Worm (Caenorhabditis elegans) whole organism, early embryonic: ENCODE results near the gene T04A6.1.
A peak's percentile ranks its signal among the peaks of the same experiment; 100 is the strongest.

Source experiments
- B0310.2 ChIP-seq: sonication (generic microtip); optimal IDR thresholded peaks from 2 replicates; lab custom pipeline; 2016; ENCODE audit warnings: mild to moderate bottlenecking, missing genetic modification characterization, missing compliant biosample characterization
- F13C5.2 ChIP-seq: sonication (generic microtip); optimal IDR thresholded peaks from 2 replicates; lab custom pipeline; 2017; ENCODE audit warnings: mild to moderate bottlenecking, missing genetic modification characterization, inconsistent platforms, missing compliant biosample characterization
- aly-1 ChIP-seq: sonication (generic microtip); optimal IDR thresholded peaks from 2 replicates; lab custom pipeline; 2016; ENCODE audit warnings: missing genetic modification characterization, missing compliant biosample characterization
- ama-1 ChIP-seq: fragments of 150-350 bp; optimal IDR thresholded peaks from 2 replicates; lab custom pipeline; 2014
- ceh-13 ChIP-seq: fragments of 200-800 bp; sonication (Bioruptor generic); optimal IDR thresholded peaks from 2 replicates; lab custom pipeline; 2018; ENCODE audit warnings: mild to moderate bottlenecking, missing genetic modification characterization, missing compliant biosample characterization
- ceh-36 ChIP-seq: sonication (generic microtip); optimal IDR thresholded peaks from 2 replicates; lab custom pipeline; 2016; ENCODE audit warnings: missing genetic modification characterization, inconsistent platforms, missing compliant biosample characterization
- ets-7 ChIP-seq: sonication (generic microtip); optimal IDR thresholded peaks from 2 replicates; lab custom pipeline; 2016; ENCODE audit warnings: missing genotype, missing genetic modification characterization, missing compliant biosample characterization
- flt-1 ChIP-seq: fragments of 200-800 bp; sonication (Bioruptor generic); IDR thresholded peaks from 2 replicates; pipeline ENCODE4 v1.3.6; 2022; ENCODE audit warnings: missing genetic modification characterization, missing compliant biosample characterization
- hmbx-1 ChIP-seq: sonication (generic microtip); optimal IDR thresholded peaks from 2 replicates; lab custom pipeline; 2016; ENCODE audit warnings: mild to moderate bottlenecking, missing genetic modification characterization, missing compliant biosample characterization
- hmg-4 ChIP-seq: fragments of 200-800 bp; sonication (Bioruptor generic); optimal IDR thresholded peaks from 2 replicates; lab custom pipeline; 2018; ENCODE audit warnings: mild to moderate bottlenecking, missing genetic modification characterization, missing compliant biosample characterization
- hnd-1 ChIP-seq: sonication (generic microtip); optimal IDR thresholded peaks from 2 replicates; lab custom pipeline; 2016; ENCODE audit warnings: missing genetic modification characterization, missing compliant biosample characterization
- pes-1 ChIP-seq: fragments of 200-800 bp; sonication (Bioruptor generic); IDR thresholded peaks from 2 replicates; pipeline ENCODE4 v1.3.6; 2022; ENCODE audit warnings: missing genetic modification reagents, missing genetic modification characterization, missing compliant biosample characterization
- scrt-1 ChIP-seq: fragments of 200-800 bp; sonication (Bioruptor generic); IDR thresholded peaks from 2 replicates; pipeline ENCODE4 v1.3.6; 2022; ENCODE audit warnings: missing genetic modification characterization, missing compliant biosample characterization
- sea-1 ChIP-seq: fragments of 200-800 bp; sonication (Bioruptor generic); conservative IDR thresholded peaks from 2 replicates; pipeline ENCODE4 v1.3.6; 2022; ENCODE audit warnings: missing genetic modification characterization, missing compliant biosample characterization
- tbx-11 ChIP-seq: fragments of 200-800 bp; sonication (Bioruptor generic); IDR thresholded peaks from 2 replicates; pipeline ENCODE4 v1.3.6; 2022; ENCODE audit warnings: missing genetic modification characterization, missing compliant biosample characterization
- tbx-37 ChIP-seq: fragments of 200-800 bp; sonication (Bioruptor generic); conservative IDR thresholded peaks from 2 replicates; pipeline ENCODE4 v1.3.6; 2022; ENCODE audit warnings: missing genetic modification reagents, missing genetic modification characterization, missing compliant biosample characterization
- tra-4 ChIP-seq: sonication (generic microtip); optimal IDR thresholded peaks from 2 replicates; lab custom pipeline; 2017; ENCODE audit warnings: missing genetic modification characterization, missing compliant biosample characterization

The T04A6.1 gene

ce11 chrIII:7643902-7644641 is 27.7 kb downstream of the T04A6.1 start:
- no peak for TF ChIP-seq tra-4 (tag; lab: Kevin White, UChicago)
- no peak for TF ChIP-seq F13C5.2 (tag; lab: Kevin White, UChicago)
- TF ChIP-seq hnd-1 (tag; lab: Kevin White, UChicago): no peak
- no peak for TF ChIP-seq tbx-11 (GFP tag; lab: Robert Waterston, UW)
- TF ChIP-seq hmbx-1 (tag; lab: Kevin White, UChicago): no peak
- TF ChIP-seq ceh-13 (GFP tag; lab: Kevin White, UChicago): no peak
- no peak for TF ChIP-seq ets-7
- no peak for TF ChIP-seq ceh-36 (tag; lab: Kevin White, UChicago)
- no peak for TF ChIP-seq scrt-1 (GFP tag; lab: Robert Waterston, UW)
- TF ChIP-seq flt-1 (GFP tag; lab: Robert Waterston, UW): no peak
- TF ChIP-seq sea-1 (GFP tag; lab: Robert Waterston, UW): no peak
- no peak for TF ChIP-seq ama-1 (lab: Kevin White, UChicago)
- TF ChIP-seq hmg-4: no peak
- no peak for TF ChIP-seq B0310.2
- TF ChIP-seq tbx-37: no peak
- TF ChIP-seq aly-1 (tag; lab: Kevin White, UChicago): no peak
- no peak for TF ChIP-seq pes-1 (GFP tag; lab: Robert Waterston, UW)

DNA sequence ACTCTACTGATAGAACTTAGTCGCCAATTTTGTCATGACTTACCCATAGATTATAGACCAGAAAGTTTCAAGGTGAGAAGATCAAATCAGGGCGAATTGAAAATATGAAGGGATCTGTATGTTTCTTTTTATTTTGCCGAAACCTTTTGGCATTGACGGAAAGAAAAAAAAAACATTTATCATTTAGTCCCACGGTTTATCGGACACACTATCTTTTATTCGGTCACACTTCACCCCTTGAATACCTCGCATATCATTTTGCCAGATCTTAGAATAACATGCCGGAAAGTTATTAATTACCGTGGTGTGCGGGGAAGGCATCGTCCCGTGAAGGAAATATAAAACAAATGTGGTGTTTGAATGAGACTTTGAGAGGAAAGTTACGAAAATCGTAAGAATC is 28.7 kb downstream of the T04A6.1 start:
- TF ChIP-seq flt-1 (GFP tag; lab: Robert Waterston, UW): no peak
- TF ChIP-seq tra-4 (tag; lab: Kevin White, UChicago): no peak
- no peak for TF ChIP-seq B0310.2
- no peak for TF ChIP-seq F13C5.2 (tag; lab: Kevin White, UChicago)
- no peak for TF ChIP-seq tbx-37
- TF ChIP-seq sea-1 (GFP tag; lab: Robert Waterston, UW): no peak
- no peak for TF ChIP-seq ceh-36 (tag; lab: Kevin White, UChicago)
- TF ChIP-seq scrt-1 (GFP tag; lab: Robert Waterston, UW): no peak
- no peak for TF ChIP-seq aly-1 (tag; lab: Kevin White, UChicago)
- TF ChIP-seq ets-7: no peak
- no peak for TF ChIP-seq pes-1 (GFP tag; lab: Robert Waterston, UW)
- TF ChIP-seq hmg-4: no peak

DNA sequence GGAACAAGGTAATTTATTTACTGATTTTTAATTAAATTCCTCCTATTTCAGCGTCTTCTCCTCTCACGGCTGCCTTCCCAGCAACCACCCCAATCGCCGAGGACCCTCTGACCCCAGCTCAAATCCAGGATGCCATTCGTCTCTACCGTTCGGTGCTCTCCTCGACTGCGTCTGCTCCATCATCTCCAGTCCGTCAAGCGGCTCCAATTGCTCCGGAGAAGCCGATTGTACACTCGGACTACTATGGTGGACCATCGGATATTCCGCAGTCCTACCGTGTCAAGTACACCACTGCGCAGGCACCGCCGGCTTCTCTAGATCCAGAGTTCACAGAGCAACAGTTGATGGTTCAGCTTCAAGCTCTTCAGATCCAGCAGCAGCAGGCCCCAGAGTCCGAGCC is 32.5 kb downstream of the T04A6.1 start:
- TF ChIP-seq tbx-37 (no peak), ceh-13 (GFP tag; lab: Kevin White, UChicago) (no peak), ceh-36 (tag; lab: Kevin White, UChicago) (no peak), hmbx-1 (tag; lab: Kevin White, UChicago) (no peak), hmg-4 (no peak), flt-1 (GFP tag; lab: Robert Waterston, UW) (no peak), ama-1 (lab: Kevin White, UChicago) (no peak), ets-7 (no peak), scrt-1 (GFP tag; lab: Robert Waterston, UW) (no peak), aly-1 (tag; lab: Kevin White, UChicago) (no peak), F13C5.2 (tag; lab: Kevin White, UChicago) (no peak), B0310.2 (no peak), tbx-11 (GFP tag; lab: Robert Waterston, UW) (no peak), hnd-1 (tag; lab: Kevin White, UChicago) (no peak), pes-1 (GFP tag; lab: Robert Waterston, UW) (no peak)

- TF ChIP-seq tbx-11 (GFP tag; lab: Robert Waterston, UW) (no peak), flt-1 (GFP tag; lab: Robert Waterston, UW) (no peak), pes-1 (GFP tag; lab: Robert Waterston, UW) (no peak; the same call in 1 of the 2 replicates), hmbx-1 (tag; lab: Kevin White, UChicago) (no peak), ama-1 (lab: Kevin White, UChicago) (no peak), hnd-1 (tag; lab: Kevin White, UChicago) (no peak), aly-1 (tag; lab: Kevin White, UChicago) (no peak), F13C5.2 (tag; lab: Kevin White, UChicago) (no peak), tbx-37 (no peak), tra-4 (tag; lab: Kevin White, UChicago) (no peak), B0310.2 (no peak)
These were observed 39.2 kb downstream of the T04A6.1 start for ce11 chrIII:7655498-7655897.

ce11 chrIII:7655932-7656331 is 39.6 kb downstream of the T04A6.1 start, which contains the start of gene baz-2:
baz-2 (minus strand) TSS chrIII:7656032.
- no peak for TF ChIP-seq F13C5.2 (tag; lab: Kevin White, UChicago)
- no peak for TF ChIP-seq ceh-36 (tag; lab: Kevin White, UChicago)
- TF ChIP-seq ceh-13 (GFP tag; lab: Kevin White, UChicago): no peak
- no peak for TF ChIP-seq B0310.2
- no peak for TF ChIP-seq tbx-11 (GFP tag; lab: Robert Waterston, UW)
- no peak for TF ChIP-seq hnd-1 (tag; lab: Kevin White, UChicago)
- no peak for TF ChIP-seq ama-1 (lab: Kevin White, UChicago)

DNA sequence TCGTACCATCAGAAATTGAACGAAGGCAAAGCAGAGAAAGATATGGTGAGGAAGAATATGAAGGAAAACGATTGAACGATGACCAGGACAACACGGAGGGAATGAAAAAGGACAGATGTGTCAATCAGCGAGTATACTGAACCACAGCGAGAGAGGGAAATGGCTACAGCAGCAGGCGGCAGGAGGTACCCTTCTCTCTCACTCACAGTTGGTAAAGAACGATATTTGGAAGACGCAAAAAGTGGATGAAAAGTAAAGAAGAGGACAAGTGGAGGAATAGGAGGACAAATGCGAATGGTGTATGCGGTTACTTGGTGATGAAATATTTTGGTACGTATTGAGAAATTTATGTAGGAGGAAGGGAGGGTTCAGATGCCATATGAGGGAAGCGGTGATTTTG is 40.1 kb downstream of the T04A6.1 start, which contains the start of gene ZK783.7:
ZK783.7 (plus strand) TSS at position 246 of the 400 bp plus-strand sequence.
- TF ChIP-seq hmg-4 (peak; percentile 60), tbx-11 (GFP tag; lab: Robert Waterston, UW) (no peak)

DNA sequence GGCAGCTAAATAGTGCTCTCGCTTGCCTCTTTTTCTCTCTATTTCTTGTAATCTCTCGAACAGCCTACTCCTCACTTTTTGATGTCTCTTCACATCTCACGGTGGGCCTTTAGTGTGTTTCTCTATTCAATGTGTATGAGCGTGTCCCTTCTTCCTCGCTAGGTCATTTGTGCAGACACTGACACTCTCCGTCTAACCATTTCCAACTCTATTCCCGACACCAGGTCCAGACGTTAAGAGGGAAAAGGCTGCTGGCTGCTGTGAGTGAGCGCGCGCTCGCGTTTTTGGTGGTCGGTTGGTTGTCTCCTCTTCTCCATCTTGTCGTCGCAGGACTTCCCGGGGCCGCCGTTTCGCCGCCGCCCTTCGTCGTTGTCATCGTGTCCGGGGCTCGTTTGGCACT is 43.1 kb downstream of the T04A6.1 start:
- TF ChIP-seq hmbx-1 (tag; lab: Kevin White, UChicago) (no peak), tra-4 (tag; lab: Kevin White, UChicago) (no peak), tbx-37 (no peak), B0310.2 (peak; percentile 58), hnd-1 (tag; lab: Kevin White, UChicago) (no peak), ama-1 (lab: Kevin White, UChicago) (no peak), F13C5.2 (tag; lab: Kevin White, UChicago) (peak; percentile 73), flt-1 (GFP tag; lab: Robert Waterston, UW) (no peak), ceh-13 (GFP tag; lab: Kevin White, UChicago) (no peak), ets-7 (no peak), pes-1 (GFP tag; lab: Robert Waterston, UW) (no peak; the same call in 1 of the 2 replicates), scrt-1 (GFP tag; lab: Robert Waterston, UW) (no peak), ceh-36 (tag; lab: Kevin White, UChicago) (no peak), aly-1 (tag; lab: Kevin White, UChicago) (peak; percentile 66), hmg-4 (peak; percentile 86), sea-1 (GFP tag; lab: Robert Waterston, UW) (peak; percentile 42; the same call in 1 of the 2 replicates), tbx-11 (GFP tag; lab: Robert Waterston, UW) (peak; percentile 45; the same call in 1 of the 2 replicates)
